Worm (Caenorhabditis elegans) whole organism, dauer: Measurements from ENCODE around the gene lips-6.

Experiments
- unc-62 ChIP-seq: sonication (generic microtip); optimal IDR thresholded peaks from 2 replicates; lab custom pipeline; 2017; ENCODE audit warnings: missing biosample characterization, missing genetic modification reagents, missing genetic modification characterization

Gene lips-6

DNA sequence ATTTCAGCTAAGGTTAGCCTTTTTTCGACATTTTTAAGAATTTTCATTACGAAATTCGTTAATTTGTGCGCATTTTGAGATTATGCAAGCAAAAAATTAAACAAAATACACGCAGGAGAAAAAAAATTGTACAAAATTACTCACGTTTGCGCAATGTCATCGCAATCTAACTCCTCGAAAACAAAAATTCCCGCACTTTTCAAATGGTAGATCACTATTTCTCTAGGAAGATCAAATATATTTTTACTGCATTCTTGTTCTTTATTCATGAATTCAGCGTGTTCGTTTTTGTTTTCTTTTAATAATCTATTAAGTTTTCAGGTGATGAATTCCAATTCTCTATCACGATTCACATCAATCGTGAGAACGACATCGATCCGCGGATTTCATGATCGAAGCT is 15.5 kb upstream of the lips-6 start, which contains the start of the genes T12G3.6 and mrpl-51:
Gene T12G3.6, minus strand, starts transcription at position 269 of the 400 bp plus-strand sequence.
Gene mrpl-51, plus strand, starts transcription at position 322 of the 400 bp plus-strand sequence.
- no peak for TF ChIP-seq unc-62 (GFP tag; lab: Kevin White, UChicago)

ce11 chrIV:12029722-12030182 is 14.3 kb upstream of the lips-6 start, which contains the start of gene T12G3.11:
Gene T12G3.11 (minus strand): TSS chrIV:12029772.
- TF ChIP-seq unc-62 (GFP tag; lab: Kevin White, UChicago) = no peak

DNA sequence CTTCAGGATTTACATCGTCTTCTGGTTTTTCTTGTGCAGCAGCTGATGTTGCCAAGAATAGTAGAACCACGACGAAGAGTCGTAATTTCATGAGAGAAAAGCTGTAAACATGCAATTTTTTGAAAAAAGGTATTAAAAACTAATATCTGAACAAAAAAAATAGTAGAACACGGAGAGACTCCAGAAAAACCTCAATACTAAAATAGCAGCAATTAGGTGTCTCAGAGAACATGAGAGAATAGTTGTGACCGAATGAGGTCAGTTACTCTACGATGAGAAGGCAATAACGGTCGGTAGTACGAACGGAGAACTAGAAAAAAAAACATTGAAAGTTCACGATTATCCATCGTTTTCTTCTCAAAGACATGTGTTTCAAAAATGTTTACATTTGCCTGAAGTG is 13.6 kb upstream of the lips-6 start, which contains the start of gene tgn-38:
Gene tgn-38, minus strand, starts transcription at position 101 of the 400 bp plus-strand sequence.
- TF ChIP-seq unc-62 (GFP tag; lab: Kevin White, UChicago) = no peak

- TF ChIP-seq unc-62 (GFP tag; lab: Kevin White, UChicago) = no peak
Measured at ce11 chrIV:12021360-12021759, 5.9 kb upstream of the lips-6 start.

DNA sequence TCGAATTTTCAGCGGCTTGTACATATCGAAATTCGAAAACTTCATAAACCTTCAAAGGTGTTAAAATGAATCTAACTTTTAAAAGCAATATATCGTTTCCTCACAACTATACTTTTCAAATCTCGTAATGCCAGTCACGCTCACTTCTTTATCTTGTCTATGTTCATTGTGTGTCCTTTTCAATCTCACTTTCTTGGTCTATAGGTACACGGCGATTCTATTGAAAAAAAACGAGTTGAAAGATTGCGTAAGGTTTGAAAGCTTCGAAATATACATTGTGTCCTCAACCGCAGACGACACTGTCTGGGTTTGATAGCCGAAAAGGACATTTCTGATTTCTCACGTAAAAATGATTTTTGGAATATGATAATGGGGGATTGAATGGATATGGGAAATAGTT is 3.4 kb upstream of the lips-6 start:
- TF ChIP-seq unc-62 (GFP tag; lab: Kevin White, UChicago) = no peak

- no peak for TF ChIP-seq unc-62 (GFP tag; lab: Kevin White, UChicago)
Measured at ce11 chrIV:12013120-12013519, 2.4 kb downstream of the lips-6 start, which contains the start of gene spe-17. Gene spe-17 (plus strand): TSS chrIV:12013420.

DNA sequence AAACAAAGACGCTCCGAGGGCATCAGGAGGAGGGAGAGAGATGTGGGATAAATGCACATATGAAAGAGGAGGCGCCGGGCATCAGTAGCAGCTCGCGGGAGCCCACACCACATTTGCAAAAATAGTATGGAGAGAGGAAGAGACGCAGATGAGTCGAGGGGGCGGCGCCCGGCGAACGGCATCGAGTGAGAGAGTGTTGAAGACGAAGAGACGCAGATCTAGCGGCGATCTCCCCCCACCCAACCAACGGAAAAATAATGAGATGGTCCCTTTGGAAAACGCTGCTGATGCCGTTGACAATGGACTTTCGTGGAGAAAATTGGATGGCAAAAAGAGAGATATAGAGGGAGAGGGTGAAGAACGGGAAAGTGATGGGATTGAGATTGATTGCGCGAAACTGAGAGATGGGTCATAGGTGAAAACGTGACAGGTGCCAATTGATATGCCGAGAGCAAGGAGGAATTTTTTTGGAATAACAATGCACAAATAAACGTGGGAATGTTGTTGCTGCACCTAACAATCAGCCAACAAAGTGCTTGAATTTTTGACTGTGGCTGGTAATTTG is 3.0 kb downstream of the lips-6 start:
- no peak for TF ChIP-seq unc-62 (GFP tag; lab: Kevin White, UChicago)

DNA sequence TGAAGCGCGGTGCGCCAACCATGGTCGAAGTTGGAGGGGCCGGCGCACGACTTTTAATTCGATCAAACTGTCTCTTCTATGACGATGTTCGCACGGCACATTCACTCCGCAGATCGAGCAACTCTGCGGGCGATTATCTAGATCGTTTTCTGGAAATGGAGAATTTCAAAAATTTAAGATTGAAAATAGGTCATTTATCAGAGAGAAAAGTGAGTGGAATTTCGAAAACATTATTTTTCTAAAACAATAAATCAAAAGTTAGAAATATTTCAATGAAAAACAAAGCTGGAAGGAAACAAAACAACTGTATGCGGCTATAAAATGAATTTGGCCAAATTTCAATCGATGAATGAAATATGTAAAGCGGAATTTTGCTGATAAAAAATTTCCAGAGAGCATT is 4.6 kb downstream of the lips-6 start, which contains the start of the genes ZK617.26 and unc-22:
Gene ZK617.26, minus strand, starts transcription at position 101 of the 400 bp plus-strand sequence.
Gene unc-22, minus strand, starts transcription at position 149 of the 400 bp plus-strand sequence.
- no peak for TF ChIP-seq unc-62 (GFP tag; lab: Kevin White, UChicago)

- no peak for TF ChIP-seq unc-62 (GFP tag; lab: Kevin White, UChicago)
Measured at ce11 chrIV:12010377-12010776, 5.1 kb downstream of the lips-6 start.

ce11 chrIV:12009046-12009674 is 6.3 kb downstream of the lips-6 start:
- TF ChIP-seq unc-62 (GFP tag; lab: Kevin White, UChicago) = no peak

DNA sequence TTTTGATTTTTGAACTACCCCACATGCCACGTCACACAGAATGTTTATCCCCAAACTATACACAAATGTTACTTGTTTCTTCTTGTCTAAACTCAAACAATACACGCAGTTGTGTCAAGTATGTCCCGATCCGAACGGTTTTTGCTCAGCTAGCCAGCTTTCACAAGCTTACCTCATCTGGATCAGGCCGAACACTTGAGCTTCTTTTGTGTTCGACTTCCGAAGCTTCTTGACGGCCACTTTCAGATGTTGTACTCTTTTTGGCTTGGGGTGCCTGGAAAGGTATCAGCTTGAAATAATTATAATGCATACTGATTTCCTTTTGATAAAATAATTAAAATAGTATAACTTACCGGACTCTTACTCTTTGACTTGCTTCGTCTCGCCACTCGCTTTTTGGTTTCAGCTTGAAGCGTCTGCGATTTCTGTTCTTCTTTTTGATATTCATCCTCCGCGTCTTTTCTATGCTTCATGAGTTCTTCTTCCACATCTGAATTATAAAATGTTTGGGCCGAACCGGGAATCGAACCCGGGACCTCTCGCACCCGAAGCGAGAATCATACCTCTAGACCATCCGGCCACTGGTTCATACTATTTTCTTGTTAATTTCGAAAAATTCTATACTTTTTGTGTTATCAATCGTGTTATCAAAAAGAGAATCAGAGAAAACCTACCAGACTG is 10.3 kb downstream of the lips-6 start:
- TF ChIP-seq unc-62 (GFP tag; lab: Kevin White, UChicago) = no peak

DNA sequence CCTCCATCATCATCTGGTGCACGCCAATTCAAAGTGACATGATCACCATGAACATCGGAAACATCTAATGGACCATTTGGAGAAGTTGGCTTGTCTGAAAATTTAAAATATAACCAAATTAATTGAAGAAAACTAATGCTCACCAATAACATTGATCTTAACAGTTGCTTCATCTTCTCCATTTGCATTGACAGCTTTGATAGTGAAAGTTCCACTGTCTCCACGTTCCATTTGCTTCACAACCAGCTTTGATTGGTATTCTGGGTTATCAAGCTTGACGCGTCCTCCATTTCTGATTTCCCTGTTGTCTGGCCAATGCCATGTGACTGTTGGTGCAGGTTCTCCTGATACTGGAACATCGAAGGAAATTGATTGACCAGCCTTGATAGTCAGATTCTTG is 29.1 kb downstream of the lips-6 start:
- TF ChIP-seq unc-62 (GFP tag; lab: Kevin White, UChicago) = no peak

ce11 chrIV:11970171-11970570 is 45.3 kb downstream of the lips-6 start, which contains the start of gene ZK829.9:
Gene ZK829.9 (plus strand): TSS chrIV:11970534.
- no peak for TF ChIP-seq unc-62 (GFP tag; lab: Kevin White, UChicago)

ce11 chrIV:11965327-11965726 is 50.2 kb downstream of the lips-6 start, which contains the start of gene srj-1:
Gene srj-1 (minus strand): TSS chrIV:11965427.
- no peak for TF ChIP-seq unc-62 (GFP tag; lab: Kevin White, UChicago)
